Fruit fly (Drosophila melanogaster) whole organism, embryonic: ENCODE data around the gene CG12224.

Experiments used
- Atf6 ChIP-seq: fragments of 200-800 bp; sonication (Bioruptor generic); IDR thresholded peaks from 2 replicates; pipeline ENCODE4 v1.3.6; 2022; ENCODE audit warnings: missing biosample characterization, missing genetic modification characterization
- CG42726 ChIP-seq: fragments of 200-800 bp; sonication (Bioruptor generic); IDR thresholded peaks from 2 replicates; pipeline ENCODE4 v1.3.6; 2022; ENCODE audit warnings: missing biosample characterization, missing genetic modification characterization; ENCODE audit not compliant: partially characterized antibody
- CG4730 ChIP-seq: fragments of 200-800 bp; sonication (Bioruptor generic); IDR thresholded peaks from 2 replicates; pipeline ENCODE4 v1.3.6; 2022; ENCODE audit warnings: missing biosample characterization, missing genetic modification characterization
- CG8478 ChIP-seq: fragments of >200 bp; optimal IDR thresholded peaks from 2 replicates; lab custom pipeline; 2018
- dm ChIP-seq: fragments of 200-800 bp; sonication (Bioruptor generic); optimal IDR thresholded peaks from 3 replicates; lab custom pipeline; 2016; ENCODE audit warnings: missing biosample characterization, missing genetic modification characterization
- inv ChIP-seq: fragments of 200-800 bp; sonication (Bioruptor generic); IDR thresholded peaks from 2 replicates; pipeline ENCODE4 v1.3.6; 2022; ENCODE audit warnings: missing biosample characterization, missing genetic modification characterization; ENCODE audit not compliant: partially characterized antibody
- lov ChIP-seq, 2 experiments: fragments of 200-800 bp in 1 of 2; fragments of >200 bp in 1 of 2; sonication (Bioruptor generic) in 1 of 2; IDR thresholded peaks in 1 of 2; optimal IDR thresholded peaks in 1 of 2; 2 replicates in 1 of 2; 3 replicates in 1 of 2; pipeline versions ENCODE4 v1.3.6 to Lab custom; 2017 to 2022; ENCODE audit warnings: missing biosample characterization in 1 of 2, missing genetic modification characterization in 1 of 2
- mirr ChIP-seq: fragments of 200-800 bp; sonication (Bioruptor generic); optimal IDR thresholded peaks from 3 replicates; lab custom pipeline; 2018; ENCODE audit warnings: missing biosample characterization, mild to moderate bottlenecking, missing genetic modification characterization
- nau ChIP-seq: fragments of 200-800 bp; sonication (Bioruptor generic); optimal IDR thresholded peaks from 3 replicates; lab custom pipeline; 2017; ENCODE audit warnings: missing biosample characterization, mild to moderate bottlenecking, missing genetic modification characterization, missing genetic modification reagents
- scrt ChIP-seq: fragments of 200-800 bp; sonication (Bioruptor generic); optimal IDR thresholded peaks from 2 replicates; lab custom pipeline; 2018; ENCODE audit warnings: missing biosample characterization, mild to moderate bottlenecking, missing genetic modification characterization, moderate library complexity
- sima ChIP-seq: fragments of 200-800 bp; sonication (Bioruptor generic); optimal IDR thresholded peaks from 2 replicates; lab custom pipeline; 2016; ENCODE audit warnings: missing biosample characterization, missing genetic modification characterization
- wor ChIP-seq: fragments of 200-800 bp; sonication (Bioruptor generic); IDR thresholded peaks from 2 replicates; pipeline ENCODE4 v1.3.6; 2022; ENCODE audit warnings: missing biosample characterization, missing genetic modification characterization

- no peak for TF ChIP-seq lov (optimal IDR thresholded peaks at IDR 0.05; lab: Kevin White, UChicago)
- no peak for TF ChIP-seq lov (GFP tag; IDR thresholded peaks at IDR 0.05; lab: Robert Waterston, UW)
- TF ChIP-seq scrt: no peak
- no peak for TF ChIP-seq CG8478 (lab: Kevin White, UChicago)
- no peak for TF ChIP-seq nau (GFP tag; lab: Kevin White, UChicago)
- TF ChIP-seq Atf6 (GFP tag; lab: Robert Waterston, UW): no peak
- TF ChIP-seq CG4730: no peak
- no peak for TF ChIP-seq CG42726
- TF ChIP-seq sima (GFP tag; lab: Kevin White, UChicago): no peak
- no peak for TF ChIP-seq inv (GFP tag; lab: Robert Waterston, UW)
- no peak for TF ChIP-seq mirr (GFP tag; lab: Kevin White, UChicago)
- TF ChIP-seq dm: no peak
- no peak for TF ChIP-seq wor (GFP tag; lab: Robert Waterston, UW)
Observed at dm6 chr3R:11949387-11950029, 32.4 kb downstream of the CG12224 start, which contains the start of gene CG31211.
